Worm (Caenorhabditis elegans): Measurements from ENCODE around the gene T23F6.2.

The T23F6.2 gene

DNA sequence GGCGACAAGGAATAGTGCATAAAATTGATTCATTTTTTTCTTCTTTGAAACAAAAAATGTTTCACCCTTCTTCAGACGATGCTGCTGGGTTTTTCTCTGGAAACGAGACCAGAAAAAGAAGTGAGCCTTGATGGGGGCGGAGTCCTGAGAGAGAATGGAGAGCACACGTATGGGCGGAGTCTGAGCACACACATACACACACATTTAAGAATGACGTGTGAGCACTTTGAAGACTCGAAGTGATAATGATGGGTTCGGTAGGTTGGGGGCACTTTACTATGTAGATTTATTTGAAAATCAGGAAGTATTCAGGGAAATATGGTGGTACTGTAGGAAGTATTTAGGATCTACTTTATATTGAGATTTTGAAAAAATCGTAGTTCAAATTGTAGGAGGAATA, 36.3 kb downstream of the T23F6.2 start, which contains the start of gene flp-9:
Gene flp-9, minus strand, starts transcription at position 101 of the 400 bp plus-strand sequence.
- TF ChIP-seq him-1 (tag; optimal IDR thresholded peaks at IDR 0.05) (no peak), dao-5 (tag; optimal IDR thresholded peaks at IDR 0.05) (no peak), W03F9.2 (tag; optimal IDR thresholded peaks at IDR 0.05) (no peak)

ce11 chrIV:12762782-12763181, 41.6 kb downstream of the T23F6.2 start:
- no peak for TF ChIP-seq him-1 (tag; optimal IDR thresholded peaks at IDR 0.05)
- no peak for TF ChIP-seq W03F9.2 (tag; optimal IDR thresholded peaks at IDR 0.05)
- no peak for TF ChIP-seq dao-5 (tag; optimal IDR thresholded peaks at IDR 0.05)

- TF ChIP-seq W03F9.2 (tag; optimal IDR thresholded peaks at IDR 0.05) (no peak), dao-5 (tag; optimal IDR thresholded peaks at IDR 0.05) (no peak), him-1 (tag; optimal IDR thresholded peaks at IDR 0.05) (no peak)
Measured at ce11 chrIV:12765067-12765466, 43.9 kb downstream of the T23F6.2 start, which contains the start of gene ZK897.10. Gene ZK897.10, plus strand, starts transcription at chrIV:12765351.

- TF ChIP-seq him-1 (tag; optimal IDR thresholded peaks at IDR 0.05) (peak; percentile 92), dao-5 (tag; optimal IDR thresholded peaks at IDR 0.05) (no peak)
Measured at ce11 chrIV:12771414-12771813, 50.3 kb downstream of the T23F6.2 start.
